Fruit fly (Drosophila melanogaster) whole organism, embryonic: ENCODE results near the gene Nepl18.

Experiments
- ATbp ChIP-seq: fragments of 200-800 bp; sonication (Bioruptor generic); optimal IDR thresholded peaks from 2 replicates; lab custom pipeline; 2017; ENCODE audit warnings: missing biosample characterization, mild to moderate bottlenecking, missing genetic modification characterization, missing genetic modification reagents
- Antp ChIP-seq: fragments of 200-800 bp; sonication (Bioruptor generic); optimal IDR thresholded peaks from 3 replicates; lab custom pipeline; 2016; ENCODE audit warnings: missing biosample characterization, missing genetic modification characterization
- Atf3 ChIP-seq: fragments of 200-800 bp; sonication (Bioruptor generic); optimal IDR thresholded peaks from 3 replicates; lab custom pipeline; 2016; ENCODE audit warnings: missing biosample characterization, missing genetic modification characterization
- B-H2 ChIP-seq: fragments of 200-800 bp; sonication (Bioruptor generic); optimal IDR thresholded peaks from 2 replicates; lab custom pipeline; 2018; ENCODE audit warnings: missing biosample characterization, mild to moderate bottlenecking, missing genetic modification characterization
- CG12299 ChIP-seq: fragments of 200-800 bp; sonication (Bioruptor generic); optimal IDR thresholded peaks from 2 replicates; lab custom pipeline; 2018; ENCODE audit warnings: missing biosample characterization, mild to moderate bottlenecking, missing genetic modification characterization
- CG12942 ChIP-seq: fragments of 200-800 bp; sonication (Bioruptor generic); optimal IDR thresholded peaks from 3 replicates; lab custom pipeline; 2016; ENCODE audit warnings: missing biosample characterization, missing genetic modification characterization
- CG16863 ChIP-seq: fragments of 200-800 bp; sonication (Bioruptor generic); optimal IDR thresholded peaks from 3 replicates; lab custom pipeline; 2016; ENCODE audit warnings: missing biosample characterization, missing genetic modification characterization
- CG17612 ChIP-seq: fragments of 200-800 bp; sonication (Bioruptor generic); IDR thresholded peaks from 2 replicates; pipeline ENCODE4 v1.3.6; 2022; ENCODE audit warnings: missing biosample characterization, missing genetic modification characterization
- CG17912 ChIP-seq: fragments of 200-800 bp; sonication (Bioruptor generic); optimal IDR thresholded peaks from 2 replicates; lab custom pipeline; 2018; ENCODE audit warnings: missing biosample characterization, mild to moderate bottlenecking, missing genetic modification characterization
- CG30020 ChIP-seq: fragments of 200-800 bp; optimal IDR thresholded peaks from 2 replicates; lab custom pipeline; 2019; ENCODE audit warnings: missing biosample characterization, mild to moderate bottlenecking, missing genetic modification characterization, moderate library complexity
- CG30431 ChIP-seq: fragments of 200-800 bp; sonication (Bioruptor generic); optimal IDR thresholded peaks from 2 replicates; lab custom pipeline; 2017; ENCODE audit warnings: missing biosample characterization, missing genetic modification characterization
- CG3726 ChIP-seq: fragments of 200-800 bp; sonication (Bioruptor generic); IDR thresholded peaks from 3 replicates; pipeline ENCODE4, ENCODE4 v1.3.6; 2022; ENCODE audit warnings: missing biosample characterization, missing genetic modification characterization
- CG3847 ChIP-seq: fragments of 200-800 bp; sonication (Bioruptor generic); IDR thresholded peaks from 2 replicates; pipeline ENCODE4 v1.3.6; 2022; ENCODE audit warnings: missing biosample characterization, missing genetic modification characterization
- CG4424 ChIP-seq: fragments of 200-800 bp; sonication (Bioruptor generic); optimal IDR thresholded peaks from 3 replicates; lab custom pipeline; 2016; ENCODE audit warnings: missing biosample characterization, missing genetic modification characterization
- CG7271 ChIP-seq: fragments of 200-800 bp; sonication (Bioruptor generic); optimal IDR thresholded peaks from 2 replicates; lab custom pipeline; 2018; ENCODE audit warnings: missing biosample characterization, mild to moderate bottlenecking, missing genetic modification characterization, moderate library complexity
- CG9932 ChIP-seq: fragments of 200-800 bp; sonication (Bioruptor generic); IDR thresholded peaks from 2 replicates; pipeline ENCODE4 v1.3.6; 2022; ENCODE audit warnings: missing biosample characterization, missing genetic modification characterization
- Doc3 ChIP-seq: fragments of 200-800 bp; sonication (Bioruptor generic); IDR thresholded peaks from 3 replicates; pipeline ENCODE4 v1.3.6; 2022; ENCODE audit warnings: missing biosample characterization, missing genetic modification characterization; ENCODE audit not compliant: partially characterized antibody
- Dref ChIP-seq: fragments of 200-800 bp; sonication (Bioruptor generic); IDR thresholded peaks from 2 replicates; pipeline ENCODE4 v1.3.6; 2022; ENCODE audit warnings: missing biosample characterization, missing genetic modification characterization
- Eip74EF ChIP-seq, 2 experiments: fragments of 200-800 bp in 1 of 2; fragments of >200 bp in 1 of 2; sonication (Bioruptor generic) in 1 of 2; optimal IDR thresholded peaks; 2 replicates each; lab custom pipeline; 2017 to 2019; ENCODE audit warnings: missing biosample characterization in 2 of 2, missing genetic modification characterization in 2 of 2, mild to moderate bottlenecking in 1 of 2, moderate library complexity in 1 of 2
- H15 ChIP-seq: fragments of 200-800 bp; sonication (Bioruptor generic); IDR thresholded peaks from 3 replicates; pipeline ENCODE4 v1.3.6; 2022; ENCODE audit warnings: missing biosample characterization, missing genetic modification characterization
- H2.0 ChIP-seq: fragments of 200-800 bp; sonication (Bioruptor generic); IDR thresholded peaks from 2 replicates; pipeline ENCODE4 v1.3.6; 2022; ENCODE audit warnings: missing biosample characterization, missing genetic modification characterization
- Hmr ChIP-seq: fragments of 200-800 bp; sonication (Bioruptor generic); optimal IDR thresholded peaks from 3 replicates; lab custom pipeline; 2017; ENCODE audit warnings: mild to moderate bottlenecking, missing biosample characterization, missing genetic modification reagents, missing genetic modification characterization
- Lhr ChIP-seq: fragments of 200-800 bp; sonication (Bioruptor generic); optimal IDR thresholded peaks from 3 replicates; lab custom pipeline; 2017; ENCODE audit warnings: mild to moderate bottlenecking, missing biosample characterization, missing genetic modification reagents, missing genetic modification characterization
- Med ChIP-seq: fragments of 200-800 bp; sonication (Bioruptor generic); peaks from one replicate; lab custom pipeline; 2016; ENCODE audit warnings: missing biosample characterization, missing genetic modification characterization, mild to moderate bottlenecking, inconsistent platforms, moderate library complexity
- Mrtf ChIP-seq: fragments of 200-800 bp; sonication (Bioruptor generic); IDR thresholded peaks from 3 replicates; pipeline ENCODE4 v1.3.6; 2022; ENCODE audit warnings: missing biosample characterization, missing genetic modification characterization
- Oaz ChIP-seq: fragments of 200-800 bp; sonication (Bioruptor generic); IDR thresholded peaks from 2 replicates; pipeline ENCODE4 v1.3.6; 2022; ENCODE audit warnings: missing biosample characterization, missing genetic modification characterization
- Sin3A ChIP-seq: fragments of >200 bp; optimal IDR thresholded peaks from 2 replicates; lab custom pipeline; 2018
- Sry-β ChIP-seq: fragments of 200-800 bp; sonication (Bioruptor generic); optimal IDR thresholded peaks from 2 replicates; lab custom pipeline; 2018; ENCODE audit warnings: missing biosample characterization, mild to moderate bottlenecking, missing genetic modification characterization, moderate library complexity
- Sry-δ ChIP-seq: fragments of 200-800 bp; sonication (Bioruptor generic); optimal IDR thresholded peaks from 2 replicates; lab custom pipeline; 2016; ENCODE audit warnings: missing biosample characterization, missing genetic modification characterization
- ac ChIP-seq: fragments of 200-800 bp; sonication (Bioruptor generic); optimal IDR thresholded peaks from 3 replicates; lab custom pipeline; 2017; ENCODE audit warnings: missing biosample characterization, mild to moderate bottlenecking, missing genetic modification characterization
- ase ChIP-seq: fragments of 200-800 bp; sonication (Bioruptor generic); IDR thresholded peaks from 3 replicates; pipeline ENCODE4 v1.3.6; 2022; ENCODE audit warnings: missing biosample characterization, missing genetic modification characterization
- bowl ChIP-seq: fragments of 200-800 bp; sonication (Bioruptor generic); IDR thresholded peaks from 2 replicates; pipeline ENCODE4 v1.3.6; 2022; ENCODE audit warnings: missing biosample characterization, missing genetic modification characterization
- br ChIP-seq: fragments of >200 bp; optimal IDR thresholded peaks from 2 replicates; lab custom pipeline; 2017
- ci ChIP-seq: fragments of 200-800 bp; sonication (Bioruptor generic); IDR thresholded peaks from 3 replicates; pipeline ENCODE4 v1.3.6; 2022; ENCODE audit warnings: missing biosample characterization, missing genetic modification characterization
- fu2 ChIP-seq: fragments of 200-800 bp; sonication (Bioruptor generic); optimal IDR thresholded peaks from 2 replicates; lab custom pipeline; 2016; ENCODE audit warnings: missing biosample characterization, missing genetic modification characterization
- gce ChIP-seq: fragments of 200-800 bp; sonication (Bioruptor generic); IDR thresholded peaks from 3 replicates; pipeline ENCODE4 v1.3.6; 2022; ENCODE audit warnings: missing biosample characterization, missing genetic modification characterization
- hbn ChIP-seq: fragments of 200-800 bp; sonication (Bioruptor generic); IDR thresholded peaks from 2 replicates; pipeline ENCODE4 v1.3.6; 2022; ENCODE audit warnings: missing biosample characterization, missing genetic modification characterization; ENCODE audit not compliant: partially characterized antibody
- ind ChIP-seq: fragments of 200-800 bp; sonication (Bioruptor generic); optimal IDR thresholded peaks from 3 replicates; lab custom pipeline; 2016; ENCODE audit warnings: missing biosample characterization, missing genetic modification characterization
- insv ChIP-seq, 2 experiments: fragments of 200-800 bp; sonication (Bioruptor generic); optimal IDR thresholded peaks; 3 replicates each; lab custom pipeline; 2016 to 2018; ENCODE audit warnings: missing biosample characterization in 2 of 2, missing genetic modification characterization in 2 of 2
- nau ChIP-seq: fragments of 200-800 bp; sonication (Bioruptor generic); optimal IDR thresholded peaks from 3 replicates; lab custom pipeline; 2017; ENCODE audit warnings: missing biosample characterization, mild to moderate bottlenecking, missing genetic modification characterization, missing genetic modification reagents
- nerfin-1 ChIP-seq: fragments of 200-800 bp; sonication (Bioruptor generic); optimal IDR thresholded peaks from 3 replicates; lab custom pipeline; 2019; ENCODE audit warnings: missing biosample characterization, mild to moderate bottlenecking, missing genetic modification characterization, moderate library complexity
- nom ChIP-seq: fragments of 200-800 bp; sonication (Bioruptor generic); optimal IDR thresholded peaks from 2 replicates; lab custom pipeline; 2017; ENCODE audit warnings: missing biosample characterization, missing genetic modification characterization, mild to moderate bottlenecking, moderate library complexity, missing genetic modification reagents
- otp ChIP-seq: fragments of 200-800 bp; sonication (Bioruptor generic); IDR thresholded peaks from 3 replicates; pipeline ENCODE4, ENCODE4 v1.3.6; 2022; ENCODE audit warnings: missing biosample characterization, missing genetic modification characterization
- prd ChIP-seq, 3 experiments: fragments of >200 bp in 2 of 3; fragments of 200-800 bp in 1 of 3; sonication (Bioruptor generic) in 1 of 3; optimal IDR thresholded peaks in 2 of 3; IDR thresholded peaks in 1 of 3; 2 replicates in 2 of 3; 3 replicates in 1 of 3; pipeline versions ENCODE4 v1.3.6 to Lab custom; 2017 to 2022; ENCODE audit warnings: missing biosample characterization in 1 of 3, missing genetic modification characterization in 1 of 3
- pum ChIP-seq: fragments of 200-800 bp; sonication (Bioruptor generic); optimal IDR thresholded peaks from 2 replicates; lab custom pipeline; 2016; ENCODE audit warnings: missing biosample characterization, missing genetic modification characterization
- row ChIP-seq: fragments of 200-800 bp; sonication (Bioruptor generic); IDR thresholded peaks from 3 replicates; pipeline ENCODE4 v1.3.6; 2022; ENCODE audit warnings: missing biosample characterization, missing genetic modification characterization
- shn ChIP-seq: fragments of 200-800 bp; sonication (Bioruptor generic); optimal IDR thresholded peaks from 3 replicates; lab custom pipeline; 2016; ENCODE audit warnings: missing biosample characterization, missing genetic modification characterization
- sima ChIP-seq: fragments of 200-800 bp; sonication (Bioruptor generic); optimal IDR thresholded peaks from 2 replicates; lab custom pipeline; 2016; ENCODE audit warnings: missing biosample characterization, missing genetic modification characterization
- trem ChIP-seq: fragments of 200-800 bp; optimal IDR thresholded peaks from 3 replicates; lab custom pipeline; 2019; ENCODE audit warnings: missing biosample characterization, mild to moderate bottlenecking, missing genetic modification characterization, moderate library complexity
- unpg ChIP-seq: fragments of 200-800 bp; sonication (Bioruptor generic); optimal IDR thresholded peaks from 3 replicates; lab custom pipeline; 2018; ENCODE audit warnings: missing biosample characterization, mild to moderate bottlenecking, missing genetic modification characterization, moderate library complexity
- vvl ChIP-seq: fragments of 200-800 bp; sonication (Bioruptor generic); IDR thresholded peaks from 2 replicates; pipeline ENCODE4 v1.3.6; 2022; ENCODE audit warnings: missing biosample characterization, missing genetic modification characterization

Gene Nepl18

dm6 chr3R:28911758-28912157 is 36.3 kb downstream of the Nepl18 start (continued):
- TF ChIP-seq otp (GFP tag; lab: Robert Waterston, UW) (peak; percentile 72; the same call in 1 of the 3 replicates), CG17612 (GFP tag; lab: Robert Waterston, UW) (no peak), nom (GFP tag; lab: Kevin White, UChicago) (no peak), fu2 (peak; percentile 56), CG4424 (GFP tag; lab: Kevin White, UChicago) (no peak), CG30431 (GFP tag; lab: Kevin White, UChicago) (peak; percentile 63), ac (no peak), ind (GFP tag; lab: Kevin White, UChicago) (peak; percentile 75), row (GFP tag; lab: Robert Waterston, UW) (peak; percentile 87), vvl (GFP tag; lab: Robert Waterston, UW) (peak; percentile 91), Antp (GFP tag; lab: Kevin White, UChicago) (peak; percentile 84), nerfin-1 (tag; lab: Kevin White, UChicago) (no peak), trem (peak; percentile 11), H15 (GFP tag; lab: Robert Waterston, UW) (peak; percentile 82), CG30020 (tag; lab: Kevin White, UChicago) (no peak), Sry-δ (GFP tag; lab: Kevin White, UChicago) (peak; percentile 33), H2.0 (peak; percentile 87), gce (GFP tag; lab: Robert Waterston, UW) (no peak), Doc3 (GFP tag; lab: Robert Waterston, UW) (no peak), Atf3 (peak; percentile 24), CG3726 (GFP tag; lab: Robert Waterston, UW) (peak; percentile 59; the same call in 1 of the 3 replicates), ci (GFP tag; lab: Robert Waterston, UW) (peak; percentile 88), insv (GFP tag; optimal IDR thresholded peaks at IDR 0.05; lab: Kevin White, UChicago) (no peak), CG9932 (GFP tag; lab: Robert Waterston, UW) (peak; percentile 78), CG7271 (tag; lab: Kevin White, UChicago) (no peak), pum (GFP tag; lab: Kevin White, UChicago) (peak; percentile 72), hbn (no peak), Oaz (peak; percentile 20; the same call in 1 of the 2 replicates), B-H2 (GFP tag; lab: Kevin White, UChicago) (no peak), prd (optimal IDR thresholded peaks at IDR 0.05; lab: Kevin White, UChicago) (no peak), prd (GFP tag; IDR thresholded peaks at IDR 0.05; lab: Robert Waterston, UW) (peak; percentile 83), br (lab: Kevin White, UChicago) (no peak), CG12942 (GFP tag; lab: Kevin White, UChicago) (peak; percentile 67), Lhr (GFP tag; lab: Kevin White, UChicago) (no peak), sima (GFP tag; lab: Kevin White, UChicago) (no peak), CG3847 (GFP tag; lab: Robert Waterston, UW) (peak; percentile 57), CG17912 (no peak), nau (GFP tag; lab: Kevin White, UChicago) (peak; percentile 38), Hmr (GFP tag; lab: Kevin White, UChicago) (peak; percentile 51), Sin3A (lab: Kevin White, UChicago) (no peak), CG12299 (tag; lab: Kevin White, UChicago) (no peak), Mrtf (GFP tag; lab: Robert Waterston, UW) (peak; percentile 68), Eip74EF (GFP tag; optimal IDR thresholded peaks at IDR 0.05; lab: Kevin White, UChicago) (peak in 1 of 2 experiments; percentile 51), ase (GFP tag; lab: Robert Waterston, UW) (peak; percentile 73; the same call in 2 of the 3 replicates), ATbp (GFP tag; lab: Kevin White, UChicago) (peak; percentile 68), shn (GFP tag; lab: Kevin White, UChicago) (peak; percentile 58), Med (GFP tag; lab: Kevin White, UChicago) (peak; percentile 96), CG16863 (GFP tag; lab: Kevin White, UChicago) (peak; percentile 80), bowl (GFP tag; lab: Robert Waterston, UW) (0 out of 2 replicates have a peak, but pooled peaks have one; percentile 25), Dref (GFP tag; lab: Robert Waterston, UW) (no peak), Sry-β (GFP tag; lab: Kevin White, UChicago) (no peak), unpg (peak; percentile 81)
